Worm (Caenorhabditis elegans) whole organism, early embryonic: ENCODE measurements around the gene acr-21.

ENCODE experiments used
- F13C5.2 ChIP-seq: sonication (generic microtip); optimal IDR thresholded peaks from 2 replicates; lab custom pipeline; 2017; ENCODE audit warnings: mild to moderate bottlenecking, missing genetic modification characterization, inconsistent platforms, missing compliant biosample characterization
- aly-1 ChIP-seq: sonication (generic microtip); optimal IDR thresholded peaks from 2 replicates; lab custom pipeline; 2016; ENCODE audit warnings: missing genetic modification characterization, missing compliant biosample characterization
- ama-1 ChIP-seq: fragments of 150-350 bp; optimal IDR thresholded peaks from 2 replicates; lab custom pipeline; 2014
- ceh-13 ChIP-seq: fragments of 200-800 bp; sonication (Bioruptor generic); optimal IDR thresholded peaks from 2 replicates; lab custom pipeline; 2018; ENCODE audit warnings: mild to moderate bottlenecking, missing genetic modification characterization, missing compliant biosample characterization
- ceh-36 ChIP-seq: sonication (generic microtip); optimal IDR thresholded peaks from 2 replicates; lab custom pipeline; 2016; ENCODE audit warnings: missing genetic modification characterization, inconsistent platforms, missing compliant biosample characterization
- flt-1 ChIP-seq: fragments of 200-800 bp; sonication (Bioruptor generic); IDR thresholded peaks from 2 replicates; pipeline ENCODE4 v1.3.6; 2022; ENCODE audit warnings: missing genetic modification characterization, missing compliant biosample characterization
- hmbx-1 ChIP-seq: sonication (generic microtip); optimal IDR thresholded peaks from 2 replicates; lab custom pipeline; 2016; ENCODE audit warnings: mild to moderate bottlenecking, missing genetic modification characterization, missing compliant biosample characterization
- hmg-4 ChIP-seq: fragments of 200-800 bp; sonication (Bioruptor generic); optimal IDR thresholded peaks from 2 replicates; lab custom pipeline; 2018; ENCODE audit warnings: mild to moderate bottlenecking, missing genetic modification characterization, missing compliant biosample characterization
- hnd-1 ChIP-seq: sonication (generic microtip); optimal IDR thresholded peaks from 2 replicates; lab custom pipeline; 2016; ENCODE audit warnings: missing genetic modification characterization, missing compliant biosample characterization
- scrt-1 ChIP-seq: fragments of 200-800 bp; sonication (Bioruptor generic); IDR thresholded peaks from 2 replicates; pipeline ENCODE4 v1.3.6; 2022; ENCODE audit warnings: missing genetic modification characterization, missing compliant biosample characterization
- sea-1 ChIP-seq: fragments of 200-800 bp; sonication (Bioruptor generic); conservative IDR thresholded peaks from 2 replicates; pipeline ENCODE4 v1.3.6; 2022; ENCODE audit warnings: missing genetic modification characterization, missing compliant biosample characterization
- tbx-37 ChIP-seq: fragments of 200-800 bp; sonication (Bioruptor generic); conservative IDR thresholded peaks from 2 replicates; pipeline ENCODE4 v1.3.6; 2022; ENCODE audit warnings: missing genetic modification reagents, missing genetic modification characterization, missing compliant biosample characterization

DNA sequence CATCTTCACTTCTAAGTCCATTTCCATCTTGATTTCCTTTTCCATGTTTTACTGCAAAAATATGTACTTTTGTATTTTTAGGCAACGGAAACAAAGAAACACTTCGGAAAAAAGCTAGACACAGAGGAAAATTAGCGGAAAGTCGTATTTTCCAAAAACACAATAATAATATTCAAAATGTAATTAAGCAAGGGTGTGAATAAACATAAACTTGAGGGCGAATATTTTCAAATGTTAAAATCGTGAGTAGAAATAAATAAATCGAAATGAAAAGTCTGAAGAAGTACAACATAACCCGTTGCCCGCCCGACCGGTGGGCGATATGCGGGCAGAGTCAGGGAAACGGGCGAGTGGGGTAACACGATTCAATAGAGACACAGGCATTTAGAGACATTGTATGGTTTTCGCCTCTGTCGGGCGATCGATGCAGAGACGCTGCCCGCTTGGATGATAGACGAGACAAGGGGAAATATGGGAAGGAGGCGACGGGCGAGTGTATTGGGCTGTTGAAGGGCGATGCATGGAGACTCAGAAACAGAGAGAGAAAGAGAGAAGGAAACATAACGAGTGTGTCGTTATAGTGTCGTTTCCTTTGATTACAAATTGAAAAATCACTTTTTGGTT lies 44.6 kb upstream of the acr-21 start, which contains the start of gene C09E7.4:
- TF ChIP-seq hmg-4 = no peak
- TF ChIP-seq hnd-1 = no peak
- TF ChIP-seq ama-1 (lab: Kevin White, UChicago) = no peak
- TF ChIP-seq scrt-1 (GFP tag; lab: Robert Waterston, UW) = no peak
- peak; percentile 9 for TF ChIP-seq ceh-36 (tag; lab: Kevin White, UChicago)
- TF ChIP-seq hmbx-1 (tag; lab: Kevin White, UChicago) = no peak
- TF ChIP-seq flt-1 = no peak
- no peak for TF ChIP-seq ceh-13
- TF ChIP-seq F13C5.2 = peak; percentile 65
- peak; percentile 38 for TF ChIP-seq aly-1
- TF ChIP-seq sea-1 (GFP tag; lab: Robert Waterston, UW) = no peak
- TF ChIP-seq tbx-37 = no peak
